Worm (Caenorhabditis elegans) whole organism, dauer: ENCODE results near the gene F46H5.4.

ENCODE experiments used
- unc-62 ChIP-seq: sonication (generic microtip); optimal IDR thresholded peaks from 2 replicates; lab custom pipeline; 2017; ENCODE audit warnings: missing biosample characterization, missing genetic modification reagents, missing genetic modification characterization

F46H5.4 gene

ce11 chrX:7225028-7225427 is 29.4 kb downstream of the F46H5.4 start:
- TF ChIP-seq unc-62 (GFP tag; lab: Kevin White, UChicago), result no peak

ce11 chrX:7224510-7224909 is 29.9 kb downstream of the F46H5.4 start:
- no peak for TF ChIP-seq unc-62 (GFP tag; lab: Kevin White, UChicago)

- TF ChIP-seq unc-62 (GFP tag; lab: Kevin White, UChicago), result no peak
Observed at ce11 chrX:7222383-7222782, 32.0 kb downstream of the F46H5.4 start.

ce11 chrX:7220209-7220608 is 34.2 kb downstream of the F46H5.4 start:
- TF ChIP-seq unc-62 (GFP tag; lab: Kevin White, UChicago), result no peak

- TF ChIP-seq unc-62 (GFP tag; lab: Kevin White, UChicago), result no peak
Observed at ce11 chrX:7217704-7218479, 36.5 kb downstream of the F46H5.4 start, which contains the start of gene syd-9. TSS of gene syd-9 (plus strand) at chrX:7218097.

ce11 chrX:7211405-7211804 is 43.0 kb downstream of the F46H5.4 start, which contains the start of gene spp-22:
TSS of gene spp-22 (plus strand) at chrX:7211705.
- TF ChIP-seq unc-62 (GFP tag; lab: Kevin White, UChicago), result no peak

ce11 chrX:7210467-7211107 is 43.8 kb downstream of the F46H5.4 start:
- no peak for TF ChIP-seq unc-62 (GFP tag; lab: Kevin White, UChicago)

- TF ChIP-seq unc-62 (GFP tag; lab: Kevin White, UChicago), result no peak
Observed at ce11 chrX:7209151-7209550, 45.3 kb downstream of the F46H5.4 start.

ce11 chrX:7206419-7206818 is 48.0 kb downstream of the F46H5.4 start, which contains the start of gene ZK867.2:
TSS of gene ZK867.2 (plus strand) at chrX:7206719.
- no peak for TF ChIP-seq unc-62 (GFP tag; lab: Kevin White, UChicago)

ce11 chrX:7205195-7205594 is 49.2 kb downstream of the F46H5.4 start, which contains the start of gene C55B6.5:
TSS of gene C55B6.5 (minus strand) at chrX:7205295.
- TF ChIP-seq unc-62 (GFP tag; lab: Kevin White, UChicago), result no peak

ce11 chrX:7204175-7204574 is 50.2 kb downstream of the F46H5.4 start:
- no peak for TF ChIP-seq unc-62 (GFP tag; lab: Kevin White, UChicago)

ce11 chrX:7200475-7200874 is 53.9 kb downstream of the F46H5.4 start:
- no peak for TF ChIP-seq unc-62 (GFP tag; lab: Kevin White, UChicago)

- no peak for TF ChIP-seq unc-62 (GFP tag; lab: Kevin White, UChicago)
Observed at ce11 chrX:7199831-7200414, 54.5 kb downstream of the F46H5.4 start, which contains the start of gene C55B6.1. TSS of gene C55B6.1 (plus strand) at chrX:7200364.
